Worm (Caenorhabditis elegans): ENCODE results near the gene Y46G5A.34.

DNA sequence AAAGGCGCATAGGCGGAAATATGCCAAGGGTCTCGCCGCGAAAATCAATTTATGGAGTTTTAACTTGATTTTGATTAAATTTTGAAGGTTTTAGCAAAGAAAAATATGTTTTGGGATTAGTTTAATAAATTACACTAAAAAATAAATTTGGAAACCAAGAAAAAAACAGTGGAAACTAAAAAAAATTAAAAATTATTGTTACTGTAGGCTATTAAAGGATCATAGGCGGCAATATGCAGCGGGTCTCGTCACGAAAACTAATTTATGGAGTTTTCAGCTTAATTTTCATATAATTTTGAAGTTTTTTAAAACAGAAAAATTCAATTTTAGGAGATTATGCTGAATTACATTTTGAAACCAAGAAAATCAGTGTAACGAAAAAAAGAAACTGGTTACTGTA, 32.3 kb downstream of the Y46G5A.34 start:
- TF ChIP-seq tbx-7 (tag; optimal IDR thresholded peaks at IDR 0.05) (no peak), unc-55 (GFP tag; optimal IDR thresholded peaks at IDR 0.05) (no peak), F13H6.1 (tag; optimal IDR thresholded peaks at IDR 0.05) (no peak), odd-2 (tag; optimal IDR thresholded peaks at IDR 0.05) (no peak), ama-1 (optimal IDR thresholded peaks at IDR 0.05) (no peak)
